Fruit fly (Drosophila melanogaster): Measurements from ENCODE around the gene ZnT63C.

The ZnT63C gene

dm6 chr3L:3303534-3304459 is at the start of gene ZnT63C:
Gene ZnT63C (plus strand): TSS chr3L:3303708.
- TF ChIP-seq Gug (GFP tag; IDR thresholded peaks at IDR 0.05) (0 out of 2 replicates have a peak, but pooled peaks have one; percentile 14), CG6792 (GFP tag; optimal IDR thresholded peaks at IDR 0.05) (no peak), CG6854 (GFP tag; optimal IDR thresholded peaks at IDR 0.05) (peak; percentile 52), achi (GFP tag; optimal IDR thresholded peaks at IDR 0.05) (no peak), esn (GFP tag; optimal IDR thresholded peaks at IDR 0.05) (peak; percentile 25), CG4318 (GFP tag; optimal IDR thresholded peaks at IDR 0.05) (no peak), CG6163 (GFP tag; IDR thresholded peaks at IDR 0.05) (peak; percentile 43; the same call in 2 of the 3 replicates), Ets21C (GFP tag; optimal IDR thresholded peaks at IDR 0.05) (peak; percentile 6), Sox15 (GFP tag; optimal IDR thresholded peaks at IDR 0.05) (no peak), spab (GFP tag; optimal IDR thresholded peaks at IDR 0.05) (peak; percentile 48), CG6276 (GFP tag; optimal IDR thresholded peaks at IDR 0.05) (peak; percentile 38), CG8119 (GFP tag; IDR thresholded peaks at IDR 0.05) (peak; percentile 43; the same call in 1 of the 3 replicates), Hr39 (GFP tag; optimal IDR thresholded peaks at IDR 0.05) (peak; percentile 45), CG16779 (tag; optimal IDR thresholded peaks at IDR 0.05) (no peak), svp (GFP tag) (peak; percentile 65), net (GFP tag; optimal IDR thresholded peaks at IDR 0.05) (peak; percentile 34), CG34406 (GFP tag; optimal IDR thresholded peaks at IDR 0.05) (no peak), Hr38 (GFP tag; optimal IDR thresholded peaks at IDR 0.05) (no peak), dac (GFP tag; optimal IDR thresholded peaks at IDR 0.05) (no peak), CG9139 (GFP tag; optimal IDR thresholded peaks at IDR 0.05) (no peak), pdm3 (GFP tag; optimal IDR thresholded peaks at IDR 0.05) (peak; percentile 21), Met (GFP tag; optimal IDR thresholded peaks at IDR 0.05) (peak; percentile 46), acj6 (GFP tag; optimal IDR thresholded peaks at IDR 0.05) (peak; percentile 54), Eip78C (GFP tag) (peak; percentile 69), CG3919 (GFP tag; optimal IDR thresholded peaks at IDR 0.05) (no peak), fkh (GFP tag; optimal IDR thresholded peaks at IDR 0.05) (no peak), CG3032 (tag; optimal IDR thresholded peaks at IDR 0.05) (peak; percentile 32), ss (GFP tag; optimal IDR thresholded peaks at IDR 0.05) (peak; percentile 57 to 58), CG8319 (GFP tag; optimal IDR thresholded peaks at IDR 0.05) (no peak), vri (GFP tag; optimal IDR thresholded peaks at IDR 0.05) (peak; percentile 41), lz (GFP tag; optimal IDR thresholded peaks at IDR 0.05) (peak; percentile 39), CG15336 (GFP tag; IDR thresholded peaks at IDR 0.05) (0 out of 2 replicates have a peak, but pooled peaks have one; percentile 18), Smox (GFP tag; optimal IDR thresholded peaks at IDR 0.05) (no peak), CG8632 (GFP tag; optimal IDR thresholded peaks at IDR 0.05) (no peak), topi (GFP tag; optimal IDR thresholded peaks at IDR 0.05) (peak; percentile 15), Blimp-1 (GFP tag; optimal IDR thresholded peaks at IDR 0.05) (no peak), CG6808 (GFP tag; optimal IDR thresholded peaks at IDR 0.05) (peak; percentile 77), Ets96B (tag; optimal IDR thresholded peaks at IDR 0.05) (peak; percentile 49), fd59A (GFP tag; optimal IDR thresholded peaks at IDR 0.05) (peak; percentile 27), CG31627 (GFP tag; optimal IDR thresholded peaks at IDR 0.05) (peak; percentile 38), cyc (GFP tag; optimal IDR thresholded peaks at IDR 0.05) (peak; percentile 31), CG11902 (GFP tag; optimal IDR thresholded peaks at IDR 0.05) (peak; percentile 4), Sox14 (GFP tag; optimal IDR thresholded peaks at IDR 0.05) (peak; percentile 48), Eip75B (GFP tag; optimal IDR thresholded peaks at IDR 0.05) (peak; percentile 35), Lpt (GFP tag; optimal IDR thresholded peaks at IDR 0.05) (no peak), CG32006 (GFP tag; optimal IDR thresholded peaks at IDR 0.05) (peak; percentile 35), salr (GFP tag; optimal IDR thresholded peaks at IDR 0.05) (peak in 1 of 2 experiments; percentile 11), CG11762 (GFP tag; optimal IDR thresholded peaks at IDR 0.05; ENCODE audit: insufficient read depth) (no peak), OdsH (GFP tag; optimal IDR thresholded peaks at IDR 0.05) (peak; percentile 16), CG1621 (tag; optimal IDR thresholded peaks at IDR 0.05) (peak; percentile 46)

All from whole organism, prepupa.